Fruit fly (Drosophila melanogaster) whole organism, embryonic: Measurements from ENCODE around the gene Sf3b3.

Source experiments
- Antp ChIP-seq: fragments of 200-800 bp; sonication (Bioruptor generic); optimal IDR thresholded peaks from 3 replicates; lab custom pipeline; 2016; ENCODE audit warnings: missing biosample characterization, missing genetic modification characterization
- CG1024 ChIP-seq: fragments of 200-800 bp; sonication (Bioruptor generic); IDR thresholded peaks from 2 replicates; pipeline ENCODE4 v1.3.6; 2022; ENCODE audit warnings: missing biosample characterization, missing genetic modification characterization
- CG10462 ChIP-seq: fragments of 200-800 bp; sonication (Bioruptor generic); optimal IDR thresholded peaks from 2 replicates; lab custom pipeline; 2016; ENCODE audit warnings: missing biosample characterization, missing genetic modification characterization
- CG14965 ChIP-seq: fragments of 200-800 bp; sonication (Bioruptor generic); optimal IDR thresholded peaks from 2 replicates; lab custom pipeline; 2016; ENCODE audit warnings: missing biosample characterization, missing genetic modification characterization, borderline replicate concordance
- CG15269 ChIP-seq: fragments of 200-800 bp; sonication (Bioruptor generic); optimal IDR thresholded peaks from 2 replicates; lab custom pipeline; 2018; ENCODE audit warnings: missing biosample characterization, mild to moderate bottlenecking, missing genetic modification characterization, moderate library complexity
- CG15514 ChIP-seq: fragments of 200-800 bp; sonication (Bioruptor generic); optimal IDR thresholded peaks from 3 replicates; lab custom pipeline; 2017; ENCODE audit warnings: missing biosample characterization, missing genetic modification characterization, mild to moderate bottlenecking, moderate library complexity, missing genetic modification reagents
- CG17912 ChIP-seq: fragments of 200-800 bp; sonication (Bioruptor generic); optimal IDR thresholded peaks from 2 replicates; lab custom pipeline; 2018; ENCODE audit warnings: missing biosample characterization, mild to moderate bottlenecking, missing genetic modification characterization
- CG30020 ChIP-seq: fragments of 200-800 bp; optimal IDR thresholded peaks from 2 replicates; lab custom pipeline; 2019; ENCODE audit warnings: missing biosample characterization, mild to moderate bottlenecking, missing genetic modification characterization, moderate library complexity
- CG30431 ChIP-seq: fragments of 200-800 bp; sonication (Bioruptor generic); optimal IDR thresholded peaks from 2 replicates; lab custom pipeline; 2017; ENCODE audit warnings: missing biosample characterization, missing genetic modification characterization
- CG3281 ChIP-seq: fragments of 200-800 bp; sonication (Bioruptor generic); optimal IDR thresholded peaks from 3 replicates; lab custom pipeline; 2017; ENCODE audit warnings: missing biosample characterization, mild to moderate bottlenecking, missing genetic modification characterization
- CG3407 ChIP-seq: fragments of 200-800 bp; sonication (Bioruptor generic); optimal IDR thresholded peaks from 2 replicates; lab custom pipeline; 2018; ENCODE audit warnings: missing biosample characterization, mild to moderate bottlenecking, missing genetic modification characterization
- CG43689 ChIP-seq: fragments of 200-800 bp; sonication (Bioruptor generic); IDR thresholded peaks from 2 replicates; pipeline ENCODE4 v1.3.6; 2022; ENCODE audit warnings: missing biosample characterization, missing genetic modification characterization
- CG6683 ChIP-seq: fragments of 200-800 bp; sonication (Bioruptor generic); optimal IDR thresholded peaks from 2 replicates; lab custom pipeline; 2017; ENCODE audit warnings: missing biosample characterization, mild to moderate bottlenecking, missing genetic modification characterization, missing genetic modification reagents
- CG7928 ChIP-seq: fragments of 200-800 bp; sonication (Bioruptor generic); optimal IDR thresholded peaks from 2 replicates; lab custom pipeline; 2017; ENCODE audit warnings: missing biosample characterization, mild to moderate bottlenecking, missing genetic modification characterization
- CG8944 ChIP-seq: fragments of 200-800 bp; sonication (Bioruptor generic); optimal IDR thresholded peaks from 3 replicates; lab custom pipeline; 2016; ENCODE audit warnings: missing biosample characterization, missing genetic modification characterization
- CG9609 ChIP-seq: fragments of 200-800 bp; sonication (Bioruptor generic); optimal IDR thresholded peaks from 3 replicates; lab custom pipeline; 2016; ENCODE audit warnings: missing biosample characterization, missing genetic modification characterization
- Dll ChIP-seq: fragments of 200-800 bp; sonication (Bioruptor generic); IDR thresholded peaks from 4 replicates; pipeline ENCODE4 v1.3.6; 2022; ENCODE audit warnings: missing biosample characterization, missing genetic modification characterization; ENCODE audit not compliant: partially characterized antibody
- Doc2 ChIP-seq: fragments of 200-800 bp; sonication (Bioruptor generic); IDR thresholded peaks from 2 replicates; pipeline ENCODE4 v1.3.6; 2022; ENCODE audit warnings: missing biosample characterization, missing genetic modification characterization
- Eip74EF ChIP-seq, 2 experiments: fragments of 200-800 bp in 1 of 2; fragments of >200 bp in 1 of 2; sonication (Bioruptor generic) in 1 of 2; optimal IDR thresholded peaks; 2 replicates each; lab custom pipeline; 2017 to 2019; ENCODE audit warnings: missing biosample characterization in 2 of 2, missing genetic modification characterization in 2 of 2, mild to moderate bottlenecking in 1 of 2, moderate library complexity in 1 of 2
- Elba2 ChIP-seq: fragments of 200-800 bp; sonication (Bioruptor generic); optimal IDR thresholded peaks from 3 replicates; lab custom pipeline; 2016; ENCODE audit warnings: missing biosample characterization, missing genetic modification characterization
- Hey ChIP-seq: fragments of 200-800 bp; sonication (Bioruptor generic); optimal IDR thresholded peaks from 3 replicates; lab custom pipeline; 2018; ENCODE audit warnings: missing biosample characterization, mild to moderate bottlenecking, missing genetic modification characterization
- Hr51 ChIP-seq, 2 experiments: fragments of 200-800 bp; sonication (Bioruptor generic); optimal IDR thresholded peaks; 2 replicates in 1 of 2; 3 replicates in 1 of 2; lab custom pipeline; 2016 to 2018; ENCODE audit warnings: missing biosample characterization in 2 of 2, missing genetic modification characterization in 2 of 2, mild to moderate bottlenecking in 1 of 2, moderate library complexity in 1 of 2
- Hsf ChIP-seq: fragments of 200-800 bp; sonication (Bioruptor generic); optimal IDR thresholded peaks from 3 replicates; lab custom pipeline; 2016; ENCODE audit warnings: missing biosample characterization, missing genetic modification characterization
- NK7.1 ChIP-seq: fragments of 200-800 bp; sonication (Bioruptor generic); optimal IDR thresholded peaks from 3 replicates; lab custom pipeline; 2016; ENCODE audit warnings: missing biosample characterization, missing genetic modification characterization
- Neu2 ChIP-seq: fragments of 200-800 bp; sonication (Bioruptor generic); optimal IDR thresholded peaks from 3 replicates; lab custom pipeline; 2016; ENCODE audit warnings: missing biosample characterization, missing genetic modification characterization, borderline replicate concordance
- Ptx1 ChIP-seq: fragments of 200-800 bp; sonication (Bioruptor generic); IDR thresholded peaks from 2 replicates; pipeline ENCODE4 v1.3.6; 2022; ENCODE audit warnings: missing biosample characterization, missing genetic modification characterization
- Sox102F ChIP-seq: fragments of 200-800 bp; sonication (Bioruptor generic); optimal IDR thresholded peaks from 2 replicates; lab custom pipeline; 2018; ENCODE audit warnings: missing biosample characterization, mild to moderate bottlenecking, missing genetic modification characterization, moderate library complexity
- Spps ChIP-seq: fragments of 200-800 bp; sonication (Bioruptor generic); optimal IDR thresholded peaks from 2 replicates; lab custom pipeline; 2018; ENCODE audit warnings: missing biosample characterization, mild to moderate bottlenecking, missing genetic modification characterization
- TFAM ChIP-seq: fragments of 200-800 bp; sonication (Bioruptor generic); optimal IDR thresholded peaks from 2 replicates; lab custom pipeline; 2017; ENCODE audit warnings: missing biosample characterization, missing genetic modification characterization, inconsistent platforms
- az2 ChIP-seq: fragments of 200-800 bp; sonication (Bioruptor generic); optimal IDR thresholded peaks from 3 replicates; lab custom pipeline; 2016; ENCODE audit warnings: missing biosample characterization, missing genetic modification characterization
- bab2 ChIP-seq: fragments of 200-800 bp; sonication (Bioruptor generic); optimal IDR thresholded peaks from 2 replicates; lab custom pipeline; 2016; ENCODE audit warnings: missing biosample characterization, missing genetic modification characterization
- cas ChIP-seq: fragments of 200-800 bp; sonication (Bioruptor generic); IDR thresholded peaks from 2 replicates; pipeline ENCODE4 v1.3.6; 2022; ENCODE audit warnings: missing biosample characterization, missing genetic modification characterization
- crc ChIP-seq: fragments of 200-800 bp; sonication (Bioruptor generic); optimal IDR thresholded peaks from 2 replicates; lab custom pipeline; 2016; ENCODE audit warnings: missing biosample characterization, missing genetic modification characterization
- da ChIP-seq: fragments of 200-800 bp; sonication (Bioruptor generic); optimal IDR thresholded peaks from 2 replicates; lab custom pipeline; 2016; ENCODE audit warnings: missing biosample characterization, missing genetic modification characterization
- dati ChIP-seq: fragments of 200-800 bp; sonication (Bioruptor generic); IDR thresholded peaks from 2 replicates; pipeline ENCODE4 v1.3.6; 2022; ENCODE audit warnings: missing biosample characterization, missing genetic modification characterization
- en ChIP-seq: fragments of 200-800 bp; sonication (Bioruptor generic); optimal IDR thresholded peaks from 2 replicates; lab custom pipeline; 2016; ENCODE audit warnings: missing biosample characterization, missing genetic modification characterization
- eve ChIP-seq, 2 experiments: fragments of >200 bp; optimal IDR thresholded peaks; 2 replicates each; lab custom pipeline; 2017; ENCODE audit warnings: missing biosample characterization in 2 of 2, missing genetic modification characterization in 2 of 2
- eyg ChIP-seq: fragments of 200-800 bp; sonication (Bioruptor generic); optimal IDR thresholded peaks from 3 replicates; lab custom pipeline; 2016; ENCODE audit warnings: missing biosample characterization, missing genetic modification characterization
- grn ChIP-seq: fragments of 200-800 bp; sonication (Bioruptor generic); optimal IDR thresholded peaks from 3 replicates; lab custom pipeline; 2017; ENCODE audit warnings: missing biosample characterization, missing genetic modification characterization
- h ChIP-seq: fragments of >200 bp; optimal IDR thresholded peaks from 2 replicates; lab custom pipeline; 2017
- ind ChIP-seq: fragments of 200-800 bp; sonication (Bioruptor generic); optimal IDR thresholded peaks from 3 replicates; lab custom pipeline; 2016; ENCODE audit warnings: missing biosample characterization, missing genetic modification characterization
- kah ChIP-seq: fragments of 200-800 bp; sonication (Bioruptor generic); optimal IDR thresholded peaks from 2 replicates; lab custom pipeline; 2018; ENCODE audit warnings: missing biosample characterization, mild to moderate bottlenecking, missing genetic modification characterization
- ken ChIP-seq: fragments of 200-800 bp; sonication (Bioruptor generic); IDR thresholded peaks from 3 replicates; pipeline ENCODE4 v1.3.6; 2022; ENCODE audit warnings: missing biosample characterization, missing genetic modification characterization
- row ChIP-seq: fragments of 200-800 bp; sonication (Bioruptor generic); IDR thresholded peaks from 3 replicates; pipeline ENCODE4 v1.3.6; 2022; ENCODE audit warnings: missing biosample characterization, missing genetic modification characterization
- sim ChIP-seq: fragments of 200-800 bp; sonication (Bioruptor generic); IDR thresholded peaks from 2 replicates; pipeline ENCODE4 v1.3.6; 2022; ENCODE audit warnings: missing biosample characterization, missing genetic modification characterization
- sob ChIP-seq: fragments of 200-800 bp; sonication (Bioruptor generic); IDR thresholded peaks from 2 replicates; pipeline ENCODE4 v1.3.6; 2022; ENCODE audit warnings: missing biosample characterization, missing genetic modification characterization
- sug ChIP-seq: fragments of 200-800 bp; optimal IDR thresholded peaks from 2 replicates; lab custom pipeline; 2019; ENCODE audit warnings: missing biosample characterization, mild to moderate bottlenecking, missing genetic modification characterization, moderate library complexity
- zfh2 ChIP-seq: fragments of 200-800 bp; sonication (Bioruptor generic); optimal IDR thresholded peaks from 2 replicates; lab custom pipeline; 2016; ENCODE audit warnings: missing biosample characterization, missing genetic modification characterization

The Sf3b3 gene

DNA sequence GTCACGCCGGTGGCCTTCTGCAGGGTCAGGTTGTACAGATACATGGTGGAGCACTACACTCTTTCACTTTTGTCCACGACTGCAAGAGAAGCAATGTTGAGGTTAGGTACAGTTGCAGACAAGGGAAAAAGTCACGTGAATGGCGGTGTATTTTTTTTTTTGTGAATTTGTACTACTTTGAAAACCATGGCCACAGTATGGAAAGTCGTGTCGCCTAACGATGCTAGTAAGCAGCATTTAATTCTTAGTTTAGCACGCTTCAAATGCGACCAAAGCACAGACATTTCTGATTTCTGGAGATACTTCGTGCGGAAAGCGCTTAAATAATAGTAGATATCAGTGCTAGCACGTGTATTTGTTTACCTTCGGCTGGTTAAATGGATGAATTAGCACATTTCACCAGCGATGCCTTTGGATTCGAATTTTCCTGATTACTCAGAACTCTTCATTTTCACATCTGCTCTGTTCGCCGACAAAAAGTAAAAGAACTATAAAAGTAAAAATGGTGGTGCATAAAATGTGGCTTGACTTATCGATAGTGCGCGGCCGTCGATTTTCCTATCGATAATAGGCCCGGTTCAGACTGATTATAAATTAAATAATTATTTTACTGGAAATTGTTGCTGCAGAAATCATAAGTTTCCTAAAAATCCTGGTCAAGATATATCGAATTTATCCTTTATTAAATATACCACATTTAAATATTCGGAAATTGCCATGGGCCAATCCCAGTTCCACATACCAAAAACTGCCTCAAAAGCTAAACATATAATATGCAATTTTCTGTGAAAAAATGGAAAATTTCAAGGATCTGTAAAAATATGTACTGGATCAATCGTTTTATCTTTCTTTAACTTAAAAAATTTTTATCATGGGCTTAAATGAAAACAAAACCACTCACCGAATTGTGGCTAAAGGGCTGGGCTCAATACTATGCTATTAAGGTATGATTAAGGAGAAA is at the start of gene Sf3b3 (continued):
- TF ChIP-seq CG30431 (GFP tag; lab: Kevin White, UChicago) (no peak), Ptx1 (no peak), az2 (no peak), CG15269 (tag; lab: Kevin White, UChicago) (no peak), CG15514 (GFP tag; lab: Kevin White, UChicago) (peak; percentile 57), CG1024 (GFP tag; lab: Robert Waterston, UW) (peak; percentile 53; the same call in 1 of the 2 replicates), grn (GFP tag; lab: Kevin White, UChicago) (no peak), en (no peak), sob (GFP tag; lab: Robert Waterston, UW) (peak; percentile 53), Spps (tag; lab: Kevin White, UChicago) (no peak), CG6683 (no peak), CG14965 (GFP tag; lab: Kevin White, UChicago) (no peak), CG43689 (GFP tag; lab: Robert Waterston, UW) (no peak), dati (no peak), kah (no peak), CG8944 (GFP tag; lab: Kevin White, UChicago) (no peak), Doc2 (GFP tag; lab: Robert Waterston, UW) (no peak), Antp (GFP tag; lab: Kevin White, UChicago) (no peak), sim (no peak), h (lab: Kevin White, UChicago) (no peak), CG3407 (no peak), Elba2 (GFP tag; lab: Kevin White, UChicago) (no peak), CG30020 (peak; percentile 12), CG3281 (peak; percentile 10), Hr51 (GFP tag; optimal IDR thresholded peaks at IDR 0.05; lab: Kevin White, UChicago) (no peak), crc (GFP tag; lab: Kevin White, UChicago) (no peak), sug (tag; lab: Kevin White, UChicago) (peak; percentile 9), eve (GFP tag; optimal IDR thresholded peaks at IDR 0.05; lab: Kevin White, UChicago) (no peak), cas (GFP tag; lab: Robert Waterston, UW) (no peak), ind (GFP tag; lab: Kevin White, UChicago) (no peak), Dll (GFP tag; lab: Robert Waterston, UW) (peak; percentile 68; the same call in 3 of the 4 replicates), zfh2 (GFP tag; lab: Kevin White, UChicago) (no peak), Hsf (no peak), CG7928 (GFP tag; lab: Kevin White, UChicago) (no peak), NK7.1 (GFP tag; lab: Kevin White, UChicago) (no peak), CG17912 (no peak), Hey (tag; lab: Kevin White, UChicago) (no peak), CG9609 (no peak), Sox102F (GFP tag; lab: Kevin White, UChicago) (no peak), da (GFP tag; lab: Kevin White, UChicago) (no peak), CG10462 (GFP tag; lab: Kevin White, UChicago) (no peak), row (GFP tag; lab: Robert Waterston, UW) (peak; percentile 64), eyg (GFP tag; lab: Kevin White, UChicago) (no peak), bab2 (GFP tag; lab: Kevin White, UChicago) (peak; percentile 14), TFAM (GFP tag; lab: Kevin White, UChicago) (no peak), Eip74EF (GFP tag; optimal IDR thresholded peaks at IDR 0.05; lab: Kevin White, UChicago) (no peak), ken (GFP tag; lab: Robert Waterston, UW) (no peak), Neu2 (GFP tag; lab: Kevin White, UChicago) (no peak)
